Worm (Caenorhabditis elegans): ENCODE measurements around the gene T01B7.9.

Gene T01B7.9

DNA sequence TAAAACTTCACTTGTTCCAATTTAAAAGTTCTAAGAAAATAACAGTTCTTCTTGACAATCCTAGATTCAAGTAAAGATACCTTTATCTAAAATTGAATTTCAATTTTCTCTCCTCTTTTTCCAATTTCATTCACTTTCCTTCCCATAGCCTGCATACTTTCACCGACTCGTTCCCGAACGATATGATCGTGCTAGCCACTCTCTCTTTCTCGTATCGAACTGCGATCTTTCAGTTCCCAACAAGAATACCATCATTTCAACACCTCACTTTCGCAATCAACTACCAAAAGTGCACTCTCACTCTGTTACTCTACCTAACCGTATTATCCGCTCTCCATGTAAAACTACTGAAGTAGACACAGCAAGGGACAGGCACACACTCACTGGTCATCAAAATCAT is 23.5 kb upstream of the T01B7.9 start:
- TF ChIP-seq Y105C5A.15 (GFP tag; IDR thresholded peaks at IDR 0.05) = no peak
- TF ChIP-seq nhr-111 (GFP tag; optimal IDR thresholded peaks at IDR 0.05) = no peak
- no peak for TF ChIP-seq daf-8 (GFP tag; IDR thresholded peaks at IDR 0.05)
- TF ChIP-seq ceh-62 (tag; optimal IDR thresholded peaks at IDR 0.05) = no peak
- TF ChIP-seq lin-13 (GFP tag; optimal IDR thresholded peaks at IDR 0.05) = no peak

DNA sequence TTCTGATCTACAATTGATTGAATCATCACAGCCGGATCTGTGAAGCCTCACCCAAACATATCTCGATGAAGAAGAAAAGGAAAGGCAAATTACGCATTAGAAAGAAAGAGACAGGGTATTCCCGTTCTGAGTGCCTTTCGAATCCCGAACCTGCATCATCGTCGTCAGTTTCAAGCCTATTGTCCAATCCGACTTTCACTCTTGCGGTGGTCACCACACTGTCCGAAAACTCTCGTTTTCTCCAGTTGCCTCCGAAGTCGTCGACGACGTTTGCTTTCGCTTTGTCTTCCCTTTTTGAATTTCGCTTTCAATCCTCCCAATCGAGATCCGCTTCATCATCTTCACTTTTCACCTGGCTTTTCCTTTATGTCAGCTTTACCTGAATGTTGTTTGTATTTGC is 22.5 kb upstream of the T01B7.9 start:
- TF ChIP-seq lin-38 (GFP tag; IDR thresholded peaks at IDR 0.05) (no peak), mxl-3 (GFP tag; optimal IDR thresholded peaks at IDR 0.05) (peak; percentile 18), ceh-28 (tag; optimal IDR thresholded peaks at IDR 0.05) (no peak), unc-62 (GFP tag; optimal IDR thresholded peaks at IDR 0.05 in 1 of 2) (peak in 1 of 2 experiments; percentile 66), unc-62 (tag; optimal IDR thresholded peaks at IDR 0.05) (no peak), hlh-11 (tag; optimal IDR thresholded peaks at IDR 0.05) (peak; percentile 40)

DNA sequence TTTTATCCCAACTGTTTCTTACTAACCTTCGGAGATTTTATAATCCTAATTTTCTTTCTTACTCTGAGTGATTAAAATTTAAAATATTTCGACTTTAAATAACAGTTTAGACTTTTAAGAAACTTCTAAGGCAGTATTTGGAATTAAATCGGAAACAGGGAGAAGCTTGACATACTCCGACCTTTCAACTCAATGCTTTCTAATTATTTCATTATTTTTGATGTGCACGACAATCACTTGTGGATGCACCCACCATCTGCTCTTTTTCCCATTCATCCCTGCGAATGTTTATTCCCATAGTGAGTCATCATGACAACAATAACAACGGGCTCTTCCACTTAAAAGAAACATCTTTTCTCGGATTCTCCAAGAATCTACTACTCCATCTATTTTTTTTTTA is 22.0 kb upstream of the T01B7.9 start:
- TF ChIP-seq ceh-28 (tag; optimal IDR thresholded peaks at IDR 0.05) (no peak), pha-4 (GFP tag; IDR thresholded peaks at IDR 0.05) (no peak), pha-4 (tag; optimal IDR thresholded peaks at IDR 0.05) (no peak), tag-97 (GFP tag; IDR thresholded peaks at IDR 0.05) (no peak), nhr-25 (tag; optimal IDR thresholded peaks at IDR 0.05; ENCODE audit: borderline replicate concordance, insufficient read depth) (no peak), Y48G9A.11 (GFP tag; IDR thresholded peaks at IDR 0.05) (no peak), lin-38 (GFP tag; IDR thresholded peaks at IDR 0.05) (no peak), lin-13 (GFP tag; optimal IDR thresholded peaks at IDR 0.05) (no peak), ztf-7 (tag; optimal IDR thresholded peaks at IDR 0.05) (no peak), daf-19 (GFP tag; conservative IDR thresholded peaks at IDR 0.05) (no peak), nhr-77 (tag; optimal IDR thresholded peaks at IDR 0.05) (no peak), lin-15B (tag; optimal IDR thresholded peaks at IDR 0.05) (no peak), daf-8 (GFP tag; IDR thresholded peaks at IDR 0.05) (no peak), skn-1 (tag; optimal IDR thresholded peaks at IDR 0.05) (no peak), fos-1 (tag; optimal IDR thresholded peaks at IDR 0.05) (no peak), ceh-20 (GFP tag; IDR thresholded peaks at IDR 0.05) (no peak), Y75B8A.6 (GFP tag; IDR thresholded peaks at IDR 0.05) (no peak), sdz-12 (GFP tag; optimal IDR thresholded peaks at IDR 0.05) (no peak), Y5F2A.4 (GFP tag; optimal IDR thresholded peaks at IDR 0.05) (no peak)

DNA sequence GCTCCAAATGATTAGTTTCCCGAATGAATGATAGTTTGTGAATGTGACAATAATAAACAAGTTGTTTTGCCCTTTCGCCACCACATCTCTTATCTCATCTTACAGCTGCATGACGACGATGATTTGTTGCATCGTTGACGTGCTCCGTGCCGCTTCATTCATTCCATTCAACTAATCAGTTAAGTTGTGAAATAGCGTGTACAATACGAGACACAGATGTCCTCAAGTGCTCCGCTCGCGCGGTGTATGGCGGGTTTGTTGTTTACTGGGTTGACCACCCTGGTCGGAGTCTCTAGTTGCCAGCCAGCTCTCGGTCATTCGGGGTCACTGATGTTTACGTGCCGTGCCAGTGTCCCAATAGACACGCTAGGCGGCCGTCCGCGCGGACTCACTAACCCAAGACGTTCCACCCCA is 21.3 kb upstream of the T01B7.9 start:
- TF ChIP-seq daf-19 (GFP tag; conservative IDR thresholded peaks at IDR 0.05) (0 out of 2 replicates have a peak, but pooled peaks have one; percentile 11), Y75B8A.6 (GFP tag; IDR thresholded peaks at IDR 0.05) (no peak), T20F7.1 (GFP tag; optimal IDR thresholded peaks at IDR 0.05) (no peak), F37D6.2 (tag; optimal IDR thresholded peaks at IDR 0.05) (no peak), hlh-11 (tag; optimal IDR thresholded peaks at IDR 0.05) (peak; percentile 33), hif-1 (tag; optimal IDR thresholded peaks at IDR 0.05) (peak in 1 of 2 experiments; percentile 33), egl-43 (GFP tag; IDR thresholded peaks at IDR 0.05) (0 out of 2 replicates have a peak, but pooled peaks have one; percentile 71), ztf-7 (tag; optimal IDR thresholded peaks at IDR 0.05) (peak; percentile 10), daf-16 (GFP tag; optimal IDR thresholded peaks at IDR 0.05) (peak in 1 of 2 experiments; percentile 82), daf-16 (tag; optimal IDR thresholded peaks at IDR 0.05) (peak; percentile 98), arid-1 (GFP tag; conservative IDR thresholded peaks at IDR 0.05) (no peak), madf-9 (GFP tag; conservative IDR thresholded peaks at IDR 0.05) (no peak), mdl-1 (tag; optimal IDR thresholded peaks at IDR 0.05) (peak in 1 of 2 experiments; percentile 24), duxl-1 (tag; optimal IDR thresholded peaks at IDR 0.05; ENCODE audit: poor library complexity) (no peak), ceh-62 (tag; optimal IDR thresholded peaks at IDR 0.05) (no peak), hlh-30 (tag; optimal IDR thresholded peaks at IDR 0.05; ENCODE audit: insufficient read depth) (peak; percentile 31), mxl-3 (GFP tag; optimal IDR thresholded peaks at IDR 0.05) (peak; percentile 7), zfp-3 (GFP tag; conservative IDR thresholded peaks at IDR 0.05) (no peak), nhr-28 (tag; optimal IDR thresholded peaks at IDR 0.05) (peak; percentile 38), dve-1 (tag; optimal IDR thresholded peaks at IDR 0.05; ENCODE audit: insufficient read depth) (peak; percentile 52), saeg-2 (GFP tag; IDR thresholded peaks at IDR 0.05) (no peak), T26A8.4 (GFP tag; IDR thresholded peaks at IDR 0.05) (peak; percentile 14; the same call in 1 of the 2 replicates), set-16 (GFP tag; IDR thresholded peaks at IDR 0.05) (peak; percentile 49), lsy-2 (tag; optimal IDR thresholded peaks at IDR 0.05) (no peak)

Data from whole organism, L4 larva.